Fruit fly (Drosophila melanogaster) whole organism, embryonic: Measurements from ENCODE around the gene ft.

Source experiments
- Asciz ChIP-seq: fragments of 200-800 bp; sonication (Bioruptor generic); optimal IDR thresholded peaks from 2 replicates; lab custom pipeline; 2017; ENCODE audit warnings: missing biosample characterization, mild to moderate bottlenecking, missing genetic modification characterization, missing genetic modification reagents
- B-H1 ChIP-seq: fragments of 200-800 bp; sonication (Bioruptor generic); IDR thresholded peaks from 3 replicates; pipeline ENCODE4 v1.3.6; 2022; ENCODE audit warnings: missing biosample characterization, missing genetic modification characterization
- CG1024 ChIP-seq: fragments of 200-800 bp; sonication (Bioruptor generic); IDR thresholded peaks from 2 replicates; pipeline ENCODE4 v1.3.6; 2022; ENCODE audit warnings: missing biosample characterization, missing genetic modification characterization
- CG11504 ChIP-seq: fragments of 200-800 bp; sonication (Bioruptor generic); optimal IDR thresholded peaks from 3 replicates; lab custom pipeline; 2019; ENCODE audit warnings: missing biosample characterization, mild to moderate bottlenecking, missing genetic modification characterization, moderate library complexity
- CG12391 ChIP-seq: fragments of 200-800 bp; sonication (Bioruptor generic); optimal IDR thresholded peaks from 3 replicates; lab custom pipeline; 2018; ENCODE audit warnings: missing biosample characterization, mild to moderate bottlenecking, missing genetic modification characterization, moderate library complexity
- CG12659 ChIP-seq: fragments of 200-800 bp; sonication (Bioruptor generic); optimal IDR thresholded peaks from 3 replicates; lab custom pipeline; 2017; ENCODE audit warnings: mild to moderate bottlenecking, missing biosample characterization, missing genetic modification reagents, missing genetic modification characterization
- CG13894 ChIP-seq: fragments of 200-800 bp; sonication (Bioruptor generic); optimal IDR thresholded peaks from 3 replicates; lab custom pipeline; 2018; ENCODE audit warnings: missing biosample characterization, mild to moderate bottlenecking, missing genetic modification characterization, moderate library complexity
- CG14441 ChIP-seq: fragments of 200-800 bp; sonication (Bioruptor generic); IDR thresholded peaks from 2 replicates; pipeline ENCODE4 v1.3.6; 2022; ENCODE audit warnings: missing biosample characterization, missing genetic modification characterization
- CG15011 ChIP-seq: fragments of 200-800 bp; sonication (Bioruptor generic); optimal IDR thresholded peaks from 3 replicates; lab custom pipeline; 2018; ENCODE audit warnings: missing biosample characterization, mild to moderate bottlenecking, missing genetic modification characterization
- CG15073 ChIP-seq: fragments of 200-800 bp; sonication (Bioruptor generic); optimal IDR thresholded peaks from 2 replicates; lab custom pipeline; 2016; ENCODE audit warnings: missing biosample characterization, missing genetic modification characterization
- CG15269 ChIP-seq: fragments of 200-800 bp; sonication (Bioruptor generic); optimal IDR thresholded peaks from 2 replicates; lab custom pipeline; 2018; ENCODE audit warnings: missing biosample characterization, mild to moderate bottlenecking, missing genetic modification characterization, moderate library complexity
- CG15514 ChIP-seq: fragments of 200-800 bp; sonication (Bioruptor generic); optimal IDR thresholded peaks from 3 replicates; lab custom pipeline; 2017; ENCODE audit warnings: missing biosample characterization, missing genetic modification characterization, mild to moderate bottlenecking, moderate library complexity, missing genetic modification reagents
- CG1603 ChIP-seq: fragments of 200-800 bp; sonication (Bioruptor generic); optimal IDR thresholded peaks from 2 replicates; lab custom pipeline; 2019; ENCODE audit warnings: missing biosample characterization, mild to moderate bottlenecking, missing genetic modification characterization, moderate library complexity
- CG1647 ChIP-seq: fragments of 200-800 bp; sonication (Bioruptor generic); optimal IDR thresholded peaks from 3 replicates; lab custom pipeline; 2016; ENCODE audit warnings: missing biosample characterization, missing genetic modification characterization
- CG18476 ChIP-seq: fragments of 200-800 bp; sonication (Bioruptor generic); optimal IDR thresholded peaks from 2 replicates; lab custom pipeline; 2016; ENCODE audit warnings: missing biosample characterization, mild to moderate bottlenecking, missing genetic modification characterization
- CG2116 ChIP-seq: fragments of 200-800 bp; sonication (Bioruptor generic); optimal IDR thresholded peaks from 3 replicates; lab custom pipeline; 2018; ENCODE audit warnings: missing biosample characterization, mild to moderate bottlenecking, missing genetic modification characterization
- CG32767 ChIP-seq: fragments of 200-800 bp; sonication (Bioruptor generic); IDR thresholded peaks from 2 replicates; pipeline ENCODE4 v1.3.6; 2022; ENCODE audit warnings: missing biosample characterization, missing genetic modification characterization
- CG3407 ChIP-seq: fragments of 200-800 bp; sonication (Bioruptor generic); optimal IDR thresholded peaks from 2 replicates; lab custom pipeline; 2018; ENCODE audit warnings: missing biosample characterization, mild to moderate bottlenecking, missing genetic modification characterization
- CG34422 ChIP-seq: fragments of 200-800 bp; sonication (Bioruptor generic); IDR thresholded peaks from 3 replicates; pipeline ENCODE4 v1.3.6; 2022; ENCODE audit warnings: missing biosample characterization, missing genetic modification characterization
- CG4404 ChIP-seq: fragments of 200-800 bp; sonication (Bioruptor generic); IDR thresholded peaks from 2 replicates; pipeline ENCODE4 v1.3.6; 2022; ENCODE audit warnings: missing biosample characterization, missing genetic modification characterization
- CG6813 ChIP-seq: fragments of 200-800 bp; sonication (Bioruptor generic); optimal IDR thresholded peaks from 2 replicates; lab custom pipeline; 2017; ENCODE audit warnings: missing biosample characterization, missing genetic modification characterization, mild to moderate bottlenecking, moderate library complexity, missing genetic modification reagents
- CG8944 ChIP-seq: fragments of 200-800 bp; sonication (Bioruptor generic); optimal IDR thresholded peaks from 3 replicates; lab custom pipeline; 2016; ENCODE audit warnings: missing biosample characterization, missing genetic modification characterization
- D19B ChIP-seq: fragments of 200-800 bp; sonication (Bioruptor generic); optimal IDR thresholded peaks from 2 replicates; lab custom pipeline; 2017; ENCODE audit warnings: missing biosample characterization, mild to moderate bottlenecking, missing genetic modification characterization
- Dbx ChIP-seq: fragments of 200-800 bp; sonication (Bioruptor generic); IDR thresholded peaks from 3 replicates; pipeline ENCODE4 v1.3.6; 2022; ENCODE audit warnings: missing biosample characterization, missing genetic modification characterization
- Dp ChIP-seq: fragments of 200-800 bp; sonication (Bioruptor generic); optimal IDR thresholded peaks from 2 replicates; lab custom pipeline; 2018; ENCODE audit warnings: missing biosample characterization, mild to moderate bottlenecking, missing genetic modification characterization, moderate library complexity
- Fer2 ChIP-seq: fragments of 200-800 bp; sonication (Bioruptor generic); optimal IDR thresholded peaks from 2 replicates; lab custom pipeline; 2018; ENCODE audit warnings: missing biosample characterization, mild to moderate bottlenecking, missing genetic modification characterization, moderate library complexity
- HLHmδ ChIP-seq: fragments of 200-800 bp; sonication (Bioruptor generic); optimal IDR thresholded peaks from 2 replicates; lab custom pipeline; 2018; ENCODE audit warnings: missing biosample characterization, mild to moderate bottlenecking, missing genetic modification characterization, moderate library complexity
- Hey ChIP-seq: fragments of 200-800 bp; sonication (Bioruptor generic); optimal IDR thresholded peaks from 3 replicates; lab custom pipeline; 2018; ENCODE audit warnings: missing biosample characterization, mild to moderate bottlenecking, missing genetic modification characterization
- Hmr ChIP-seq: fragments of 200-800 bp; sonication (Bioruptor generic); optimal IDR thresholded peaks from 3 replicates; lab custom pipeline; 2017; ENCODE audit warnings: mild to moderate bottlenecking, missing biosample characterization, missing genetic modification reagents, missing genetic modification characterization
- Hmx ChIP-seq: fragments of 200-800 bp; sonication (Bioruptor generic); optimal IDR thresholded peaks from 2 replicates; lab custom pipeline; 2016; ENCODE audit warnings: missing biosample characterization, missing genetic modification characterization
- MBD-R2 ChIP-seq: fragments of 200-800 bp; sonication (Bioruptor generic); IDR thresholded peaks from 2 replicates; pipeline ENCODE4 v1.3.6; 2022; ENCODE audit warnings: missing biosample characterization, missing genetic modification characterization
- Meics ChIP-seq: fragments of 200-800 bp; sonication (Bioruptor generic); optimal IDR thresholded peaks from 2 replicates; lab custom pipeline; 2017; ENCODE audit warnings: missing biosample characterization, mild to moderate bottlenecking, missing genetic modification characterization
- ab ChIP-seq: fragments of 200-800 bp; sonication (Bioruptor generic); optimal IDR thresholded peaks from 2 replicates; lab custom pipeline; 2016; ENCODE audit warnings: missing biosample characterization, missing genetic modification characterization
- caup ChIP-seq: fragments of 200-800 bp; sonication (Bioruptor generic); optimal IDR thresholded peaks from 3 replicates; lab custom pipeline; 2017; ENCODE audit warnings: missing biosample characterization, mild to moderate bottlenecking, missing genetic modification characterization, moderate library complexity; ENCODE audit not compliant: severe bottlenecking
- dimm ChIP-seq: fragments of 200-800 bp; sonication (Bioruptor generic); IDR thresholded peaks from 2 replicates; pipeline ENCODE4 v1.3.6; 2022; ENCODE audit warnings: missing biosample characterization, missing genetic modification characterization
- dmrt99B ChIP-seq: fragments of 200-800 bp; sonication (Bioruptor generic); optimal IDR thresholded peaks from 2 replicates; lab custom pipeline; 2018; ENCODE audit warnings: missing biosample characterization, mild to moderate bottlenecking, missing genetic modification characterization, moderate library complexity
- fd64A ChIP-seq: fragments of 200-800 bp; sonication (Bioruptor generic); optimal IDR thresholded peaks from 3 replicates; lab custom pipeline; 2018; ENCODE audit warnings: missing biosample characterization, mild to moderate bottlenecking, missing genetic modification characterization
- fd96Cb ChIP-seq: fragments of 200-800 bp; sonication (Bioruptor generic); optimal IDR thresholded peaks from 2 replicates; lab custom pipeline; 2018; ENCODE audit warnings: missing biosample characterization, mild to moderate bottlenecking, missing genetic modification characterization, moderate library complexity
- grau ChIP-seq: fragments of 200-800 bp; optimal IDR thresholded peaks from 3 replicates; lab custom pipeline; 2019; ENCODE audit warnings: missing biosample characterization, mild to moderate bottlenecking, missing genetic modification characterization, moderate library complexity
- ken ChIP-seq: fragments of 200-800 bp; sonication (Bioruptor generic); IDR thresholded peaks from 3 replicates; pipeline ENCODE4 v1.3.6; 2022; ENCODE audit warnings: missing biosample characterization, missing genetic modification characterization
- klu ChIP-seq: fragments of 200-800 bp; sonication (Bioruptor generic); IDR thresholded peaks from 2 replicates; pipeline ENCODE4 v1.3.6; 2022; ENCODE audit warnings: missing biosample characterization, missing genetic modification characterization
- kni ChIP-seq: fragments of 200-800 bp; sonication (Bioruptor generic); optimal IDR thresholded peaks from 3 replicates; lab custom pipeline; 2017; ENCODE audit warnings: mild to moderate bottlenecking, missing biosample characterization, missing genetic modification reagents, missing genetic modification characterization
- lbe ChIP-seq: fragments of 200-800 bp; sonication (Bioruptor generic); optimal IDR thresholded peaks from 2 replicates; lab custom pipeline; 2016; ENCODE audit warnings: missing biosample characterization, mild to moderate bottlenecking, missing genetic modification characterization
- pfk ChIP-seq: fragments of 200-800 bp; sonication (Bioruptor generic); optimal IDR thresholded peaks from 2 replicates; lab custom pipeline; 2018; ENCODE audit warnings: missing biosample characterization, mild to moderate bottlenecking, missing genetic modification characterization, moderate library complexity
- repo ChIP-seq: fragments of 200-800 bp; sonication (Bioruptor generic); optimal IDR thresholded peaks from 2 replicates; lab custom pipeline; 2016; ENCODE audit warnings: missing biosample characterization, missing genetic modification characterization
- sens ChIP-seq: fragments of 200-800 bp; sonication (Bioruptor generic); peaks from one replicate; lab custom pipeline; 2016; ENCODE audit warnings: missing biosample characterization, missing genetic modification characterization
- slbo ChIP-seq: fragments of 200-800 bp; sonication (Bioruptor generic); IDR thresholded peaks from 2 replicates; pipeline ENCODE4 v1.3.6; 2022; ENCODE audit warnings: missing biosample characterization, missing genetic modification characterization
- stwl ChIP-seq: fragments of 200-800 bp; sonication (Bioruptor generic); optimal IDR thresholded peaks from 3 replicates; lab custom pipeline; 2018; ENCODE audit warnings: missing biosample characterization, mild to moderate bottlenecking, missing genetic modification characterization, moderate library complexity
- wdn ChIP-seq: fragments of 200-800 bp; sonication (Bioruptor generic); IDR thresholded peaks from 2 replicates; pipeline ENCODE4 v1.3.6; 2022; ENCODE audit warnings: missing biosample characterization, missing genetic modification characterization
- z ChIP-seq: fragments of 200-800 bp; sonication (Bioruptor generic); IDR thresholded peaks from 3 replicates; pipeline ENCODE4 v1.3.6; 2022; ENCODE audit warnings: missing biosample characterization, missing genetic modification characterization

The ft gene

DNA sequence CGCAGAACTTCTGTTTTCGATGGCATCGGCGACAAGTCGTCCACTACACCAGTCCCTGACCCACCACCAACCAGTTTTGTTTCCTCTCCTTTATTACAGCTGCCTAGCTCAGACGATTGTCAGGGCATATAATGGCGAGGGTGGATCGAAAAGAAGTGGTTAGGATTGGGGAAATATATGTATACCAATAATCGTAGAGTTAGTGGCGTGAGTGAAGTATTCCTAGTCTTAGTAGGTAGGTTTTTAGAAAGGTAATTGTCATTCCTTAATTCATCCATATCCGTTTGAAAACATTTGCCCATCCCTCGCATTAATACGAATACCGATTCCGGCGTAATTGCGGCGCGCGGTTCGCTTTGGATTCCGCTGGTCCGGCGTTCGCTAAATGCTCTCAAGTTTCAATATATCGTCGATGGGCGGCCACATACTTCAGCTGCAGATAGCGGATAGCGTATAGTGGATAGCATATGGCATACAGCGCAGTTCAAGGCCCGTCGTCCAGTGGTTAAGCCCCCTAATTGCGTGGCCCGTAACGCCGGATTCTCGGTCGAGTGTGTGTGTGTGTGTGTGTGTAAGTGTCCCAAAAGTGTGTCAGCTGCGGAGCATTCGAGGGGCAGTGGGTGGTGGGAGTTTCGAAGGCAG is 31.4 kb upstream of the ft start (continued):
- TF ChIP-seq CG1647 (no peak), CG8944 (no peak), CG1603 (peak; percentile 39), CG3407 (GFP tag; lab: Kevin White, UChicago) (no peak), CG2116 (GFP tag; lab: Kevin White, UChicago) (no peak), dmrt99B (tag; lab: Kevin White, UChicago) (peak; percentile 18), MBD-R2 (GFP tag; lab: Robert Waterston, UW) (no peak), CG6813 (GFP tag; lab: Kevin White, UChicago) (no peak), CG15269 (peak; percentile 17), Hmx (no peak), CG1024 (no peak), slbo (GFP tag; lab: Robert Waterston, UW) (peak; percentile 33), ken (GFP tag; lab: Robert Waterston, UW) (no peak), B-H1 (GFP tag; lab: Robert Waterston, UW) (no peak), lbe (GFP tag; lab: Kevin White, UChicago) (no peak), CG12391 (peak; percentile 11), Hey (no peak), D19B (no peak), CG15011 (GFP tag; lab: Kevin White, UChicago) (no peak), CG13894 (peak; percentile 28), ab (GFP tag; lab: Kevin White, UChicago) (no peak), CG32767 (GFP tag; lab: Robert Waterston, UW) (0 out of 2 replicates have a peak, but pooled peaks have one; percentile 15), caup (no peak), Fer2 (tag; lab: Kevin White, UChicago) (no peak), CG15073 (GFP tag; lab: Kevin White, UChicago) (no peak), sens (GFP tag; lab: Kevin White, UChicago) (peak; percentile 27), wdn (no peak), kni (no peak), grau (tag; lab: Kevin White, UChicago) (peak; percentile 7), fd64A (no peak), Dbx (GFP tag; lab: Robert Waterston, UW) (no peak), Meics (GFP tag; lab: Kevin White, UChicago) (peak; percentile 5), repo (GFP tag; lab: Kevin White, UChicago) (no peak), CG11504 (peak; percentile 35), Asciz (GFP tag; lab: Kevin White, UChicago) (no peak), CG4404 (GFP tag; lab: Robert Waterston, UW) (no peak), HLHmδ (GFP tag; lab: Kevin White, UChicago) (no peak), fd96Cb (no peak), klu (GFP tag; lab: Robert Waterston, UW) (no peak), pfk (GFP tag; lab: Kevin White, UChicago) (no peak), Hmr (GFP tag; lab: Kevin White, UChicago) (peak; percentile 14), dimm (GFP tag; lab: Robert Waterston, UW) (no peak), Dp (no peak), CG12659 (GFP tag; lab: Kevin White, UChicago) (no peak), CG34422 (GFP tag; lab: Robert Waterston, UW) (no peak), CG14441 (GFP tag; lab: Robert Waterston, UW) (no peak), CG18476 (GFP tag; lab: Kevin White, UChicago) (peak; percentile 84), stwl (no peak), CG15514 (GFP tag; lab: Kevin White, UChicago) (no peak), z (GFP tag; lab: Robert Waterston, UW) (0 out of 3 replicates have a peak, but pooled peaks have one; percentile 24)
